Worm (Caenorhabditis elegans) whole organism, L2 larva: Measurements from ENCODE around the gene pqn-70.

Experiments used
- R02D3.7 ChIP-seq: fragments of 150-350 bp; optimal IDR thresholded peaks from 2 replicates; lab custom pipeline; 2014; ENCODE audit warnings: missing biosample characterization, missing genetic modification characterization
- alr-1 ChIP-seq: fragments of 150-350 bp; optimal IDR thresholded peaks from 2 replicates; lab custom pipeline; 2014; ENCODE audit warnings: missing biosample characterization, missing genetic modification characterization
- lin-39 ChIP-seq: fragments of 150-350 bp; optimal IDR thresholded peaks from 2 replicates; lab custom pipeline; 2014; ENCODE audit warnings: missing biosample characterization, missing genetic modification reagents, missing genetic modification characterization
- nhr-11 ChIP-seq: fragments of 150-350 bp; optimal IDR thresholded peaks from 2 replicates; lab custom pipeline; 2014; ENCODE audit warnings: missing biosample characterization, missing genetic modification characterization
- nhr-12 ChIP-seq: fragments of 150-350 bp; optimal IDR thresholded peaks from 2 replicates; lab custom pipeline; 2014; ENCODE audit warnings: missing biosample characterization, missing genetic modification characterization
- nhr-129 ChIP-seq: fragments of 150-350 bp; optimal IDR thresholded peaks from 2 replicates; lab custom pipeline; 2014; ENCODE audit warnings: missing biosample characterization, missing genetic modification characterization
- nhr-237 ChIP-seq: fragments of 150-350 bp; optimal IDR thresholded peaks from 2 replicates; lab custom pipeline; 2014; ENCODE audit warnings: missing biosample characterization, missing genetic modification characterization
- ztf-11 ChIP-seq: sonication (generic microtip); optimal IDR thresholded peaks from 2 replicates; lab custom pipeline; 2017; ENCODE audit warnings: missing biosample characterization, missing genetic modification characterization

ce11 chrV:11245029-11245428 is 16.5 kb upstream of the pqn-70 start:
- no peak for TF ChIP-seq nhr-12
- TF ChIP-seq lin-39 (tag; lab: Kevin White, UChicago): no peak
- no peak for TF ChIP-seq nhr-11
- no peak for TF ChIP-seq R02D3.7 (tag; lab: Kevin White, UChicago)
- TF ChIP-seq nhr-129 (tag; lab: Kevin White, UChicago): no peak
- no peak for TF ChIP-seq alr-1 (tag; lab: Kevin White, UChicago)
- TF ChIP-seq nhr-237 (tag; lab: Kevin White, UChicago): no peak
- no peak for TF ChIP-seq ztf-11 (tag; lab: Kevin White, UChicago)
